Worm (Caenorhabditis elegans) whole organism, late embryonic: Measurements from ENCODE around the gene srh-219.

Experiments used
- ceh-31 ChIP-seq: sonication (generic microtip); optimal IDR thresholded peaks from 2 replicates; lab custom pipeline; 2016; ENCODE audit warnings: missing genetic modification characterization, missing compliant biosample characterization
- ceh-9 ChIP-seq: sonication (generic microtip); optimal IDR thresholded peaks from 2 replicates; lab custom pipeline; 2016; ENCODE audit warnings: mild to moderate bottlenecking, missing genetic modification characterization, inconsistent platforms, missing compliant biosample characterization
- dmd-4 ChIP-seq: sonication (generic microtip); optimal IDR thresholded peaks from 2 replicates; lab custom pipeline; 2016; ENCODE audit warnings: borderline replicate concordance, missing genetic modification characterization, missing compliant biosample characterization
- dve-1 ChIP-seq: sonication (generic microtip); optimal IDR thresholded peaks from 2 replicates; lab custom pipeline; 2017; ENCODE audit warnings: antibody characterized with exemption, mild to moderate bottlenecking, missing genetic modification characterization, missing compliant biosample characterization
- nfya-1 ChIP-seq: sonication (generic microtip); optimal IDR thresholded peaks from 2 replicates; lab custom pipeline; 2017; ENCODE audit warnings: missing genetic modification characterization, mild to moderate bottlenecking, missing compliant biosample characterization, antibody characterized with exemption, moderate library complexity
- nhr-11 ChIP-seq: fragments of 150-350 bp; optimal IDR thresholded peaks from 2 replicates; lab custom pipeline; 2014; ENCODE audit warnings: missing biosample characterization, missing genetic modification characterization

ce11 chrV:15492518-15492917 is 2.8 kb upstream of the srh-219 start, which contains the start of gene str-264:
- TF ChIP-seq ceh-31 (tag; lab: Kevin White, UChicago) (no peak), dve-1 (tag; lab: Kevin White, UChicago) (no peak), nhr-11 (tag; lab: Kevin White, UChicago) (no peak), nfya-1 (tag; lab: Kevin White, UChicago) (no peak), dmd-4 (tag; lab: Kevin White, UChicago) (no peak), ceh-9 (tag; lab: Kevin White, UChicago) (no peak)
